Worm (Caenorhabditis elegans): ENCODE data around the gene R02F11.10.

R02F11.10 gene

ce11 chrV:4785333-4785852, 3.5 kb upstream of the R02F11.10 start, which contains the start of the genes Y60C6A.2 and Y60C6A.3:
Y60C6A.2 (minus strand) TSS chrV:4785433.
Y60C6A.3 (plus strand) TSS chrV:4785802.
- TF ChIP-seq unc-62 (GFP tag; optimal IDR thresholded peaks at IDR 0.05) = no peak

ce11 chrV:4787166-4787565, 1.8 kb upstream of the R02F11.10 start, which contains the start of gene R02F11.9:
R02F11.9 (plus strand) TSS chrV:4787466.
- no peak for TF ChIP-seq unc-62 (GFP tag; optimal IDR thresholded peaks at IDR 0.05)

ce11 chrV:4787836-4788235, 1.1 kb upstream of the R02F11.10 start:
- TF ChIP-seq unc-62 (GFP tag; optimal IDR thresholded peaks at IDR 0.05) = no peak

- no peak for TF ChIP-seq unc-62 (GFP tag; optimal IDR thresholded peaks at IDR 0.05)
These were observed 1.4 kb downstream of the R02F11.10 start, which contains the start of gene R02F11.12 for ce11 chrV:4790368-4790767. R02F11.12 (plus strand) TSS chrV:4790668.

ce11 chrV:4791569-4791968, 2.6 kb downstream of the R02F11.10 start, which contains the start of gene R02F11.11:
R02F11.11 (plus strand) TSS chrV:4791869.
- no peak for TF ChIP-seq unc-62 (GFP tag; optimal IDR thresholded peaks at IDR 0.05)

ce11 chrV:4794308-4794707, 5.4 kb downstream of the R02F11.10 start, which contains the start of gene R02F11.2:
R02F11.2 (plus strand) TSS chrV:4794599.
- TF ChIP-seq unc-62 (GFP tag; optimal IDR thresholded peaks at IDR 0.05) = no peak

ce11 chrV:4800794-4801193, 11.9 kb downstream of the R02F11.10 start, which contains the start of gene R02F11.1:
R02F11.1 (plus strand) TSS chrV:4801094.
- no peak for TF ChIP-seq unc-62 (GFP tag; optimal IDR thresholded peaks at IDR 0.05)

ce11 chrV:4801943-4802342, 13.0 kb downstream of the R02F11.10 start:
- TF ChIP-seq unc-62 (GFP tag; optimal IDR thresholded peaks at IDR 0.05) = no peak

- no peak for TF ChIP-seq unc-62 (GFP tag; optimal IDR thresholded peaks at IDR 0.05)
These were observed 16.9 kb downstream of the R02F11.10 start, which contains the start of gene R02F11.3 for ce11 chrV:4805847-4806246. R02F11.3 (minus strand) TSS chrV:4805947.

- TF ChIP-seq unc-62 (GFP tag; optimal IDR thresholded peaks at IDR 0.05) = no peak
These were observed 17.9 kb downstream of the R02F11.10 start for ce11 chrV:4806859-4807258.

- TF ChIP-seq unc-62 (GFP tag; optimal IDR thresholded peaks at IDR 0.05) = no peak
These were observed 21.7 kb downstream of the R02F11.10 start for ce11 chrV:4810653-4811052.

- no peak for TF ChIP-seq unc-62 (GFP tag; optimal IDR thresholded peaks at IDR 0.05)
These were observed 24.9 kb downstream of the R02F11.10 start for ce11 chrV:4813825-4814224.

- no peak for TF ChIP-seq unc-62 (GFP tag; optimal IDR thresholded peaks at IDR 0.05)
These were observed 29.6 kb downstream of the R02F11.10 start, which contains the start of gene ccep-97 for ce11 chrV:4818563-4818962. ccep-97 (minus strand) TSS chrV:4818663.

ce11 chrV:4820601-4821000, 31.7 kb downstream of the R02F11.10 start:
- TF ChIP-seq unc-62 (GFP tag; optimal IDR thresholded peaks at IDR 0.05) = no peak

ce11 chrV:4823323-4823682, 34.4 kb downstream of the R02F11.10 start, which contains the start of gene adss-1:
adss-1 (minus strand) TSS chrV:4823423.
- no peak for TF ChIP-seq unc-62 (GFP tag; optimal IDR thresholded peaks at IDR 0.05)

- no peak for TF ChIP-seq unc-62 (GFP tag; optimal IDR thresholded peaks at IDR 0.05)
These were observed 34.9 kb downstream of the R02F11.10 start for ce11 chrV:4823683-4824391.
